Worm (Caenorhabditis elegans) whole organism, L4/young adult: ENCODE results near the gene srh-38.

Experiments used
- W03F9.2 ChIP-seq: fragments of 150-350 bp; optimal IDR thresholded peaks from 2 replicates; lab custom pipeline; 2014; ENCODE audit warnings: missing biosample characterization, missing genetic modification characterization
- dao-5 ChIP-seq: sonication (generic microtip); optimal IDR thresholded peaks from 2 replicates; lab custom pipeline; 2016; ENCODE audit warnings: missing genotype, missing genetic modification characterization, moderate library complexity, missing compliant biosample characterization
- him-1 ChIP-seq: sonication (generic microtip); optimal IDR thresholded peaks from 2 replicates; lab custom pipeline; 2016; ENCODE audit warnings: missing genotype, missing genetic modification reagents, missing genetic modification characterization, missing compliant biosample characterization

Gene srh-38

ce11 chrV:2934075-2934474, 11.6 kb upstream of the srh-38 start, which contains the start of gene srh-247:
TSS of gene srh-247 (minus strand) at chrV:2934175.
- TF ChIP-seq him-1 (tag; lab: Kevin White, UChicago) = no peak

ce11 chrV:2931252-2931651, 8.8 kb upstream of the srh-38 start, which contains the start of gene C31B8.1:
TSS of gene C31B8.1 (plus strand) at chrV:2931552.
- TF ChIP-seq him-1 (tag; lab: Kevin White, UChicago) (no peak), dao-5 (no peak), W03F9.2 (tag; lab: Kevin White, UChicago) (no peak)

- TF ChIP-seq dao-5 (no peak), him-1 (tag; lab: Kevin White, UChicago) (no peak), W03F9.2 (tag; lab: Kevin White, UChicago) (no peak)
Observed at ce11 chrV:2929753-2930152, 7.3 kb upstream of the srh-38 start, which contains the start of gene C31B8.16. TSS of gene C31B8.16 (plus strand) at chrV:2930053.

ce11 chrV:2927553-2927952, 5.1 kb upstream of the srh-38 start, which contains the start of gene C31B8.12:
TSS of gene C31B8.12 (minus strand) at chrV:2927653.
- no peak for TF ChIP-seq dao-5
- TF ChIP-seq him-1 (tag; lab: Kevin White, UChicago) = no peak
- TF ChIP-seq W03F9.2 (tag; lab: Kevin White, UChicago) = no peak

ce11 chrV:2920125-2920524, 2.4 kb downstream of the srh-38 start:
- TF ChIP-seq dao-5 (no peak), W03F9.2 (tag; lab: Kevin White, UChicago) (no peak), him-1 (tag; lab: Kevin White, UChicago) (no peak)

ce11 chrV:2913948-2914347, 8.5 kb downstream of the srh-38 start, which contains the start of gene srh-146:
TSS of gene srh-146 (plus strand) at chrV:2914248.
- no peak for TF ChIP-seq W03F9.2 (tag; lab: Kevin White, UChicago)
- no peak for TF ChIP-seq him-1 (tag; lab: Kevin White, UChicago)
- TF ChIP-seq dao-5 = no peak

- TF ChIP-seq him-1 (tag; lab: Kevin White, UChicago) = no peak
- TF ChIP-seq dao-5 = no peak
- TF ChIP-seq W03F9.2 (tag; lab: Kevin White, UChicago) = no peak
Observed at ce11 chrV:2912901-2913300, 9.6 kb downstream of the srh-38 start, which contains the start of gene C31B8.9. TSS of gene C31B8.9 (minus strand) at chrV:2913001.

ce11 chrV:2909525-2909924, 13.0 kb downstream of the srh-38 start, which contains the start of gene zmp-3:
TSS of gene zmp-3 (minus strand) at chrV:2909625.
- no peak for TF ChIP-seq dao-5
- TF ChIP-seq W03F9.2 (tag; lab: Kevin White, UChicago) = no peak
- TF ChIP-seq him-1 (tag; lab: Kevin White, UChicago) = no peak

ce11 chrV:2903227-2903626, 19.3 kb downstream of the srh-38 start, which contains the start of gene C31B8.7:
TSS of gene C31B8.7 (minus strand) at chrV:2903327.
- TF ChIP-seq W03F9.2 (tag; lab: Kevin White, UChicago) = no peak
- TF ChIP-seq him-1 (tag; lab: Kevin White, UChicago) = no peak
- no peak for TF ChIP-seq dao-5

- TF ChIP-seq W03F9.2 (tag; lab: Kevin White, UChicago) (no peak), dao-5 (no peak), him-1 (tag; lab: Kevin White, UChicago) (no peak)
Observed at ce11 chrV:2899867-2900266, 22.6 kb downstream of the srh-38 start, which contains the start of gene str-46. TSS of gene str-46 (minus strand) at chrV:2899967.

- TF ChIP-seq him-1 (tag; lab: Kevin White, UChicago) (no peak), W03F9.2 (tag; lab: Kevin White, UChicago) (peak; percentile 29)
Observed at ce11 chrV:2896198-2896660, 26.3 kb downstream of the srh-38 start, which contains the start of gene pals-32. TSS of gene pals-32 (plus strand) at chrV:2896610.

ce11 chrV:2892976-2893375, 29.5 kb downstream of the srh-38 start, which contains the start of gene srh-127:
TSS of gene srh-127 (plus strand) at chrV:2893276.
- TF ChIP-seq W03F9.2 (tag; lab: Kevin White, UChicago) (no peak), dao-5 (no peak), him-1 (tag; lab: Kevin White, UChicago) (no peak)

ce11 chrV:2891927-2892326, 30.6 kb downstream of the srh-38 start, which contains the start of gene F37B4.15:
TSS of gene F37B4.15 (plus strand) at chrV:2892227.
- TF ChIP-seq dao-5 = no peak
- TF ChIP-seq W03F9.2 (tag; lab: Kevin White, UChicago) = no peak
- no peak for TF ChIP-seq him-1 (tag; lab: Kevin White, UChicago)

ce11 chrV:2888681-2889080, 33.8 kb downstream of the srh-38 start, which contains the start of gene srw-4:
TSS of gene srw-4 (minus strand) at chrV:2888781.
- TF ChIP-seq W03F9.2 (tag; lab: Kevin White, UChicago) = no peak
- TF ChIP-seq him-1 (tag; lab: Kevin White, UChicago) = no peak
- TF ChIP-seq dao-5 = no peak
